Fruit fly (Drosophila melanogaster) whole organism: ENCODE results near the gene Idh3g.

ENCODE experiments used
- CG8478 ChIP-seq: fragments of >200 bp; optimal IDR thresholded peaks from 2 replicates; lab custom pipeline; 2018; ENCODE audit warnings: inconsistent platforms
- Dll ChIP-seq: fragments of >200 bp; optimal IDR thresholded peaks from 2 replicates; lab custom pipeline; 2017
- pan ChIP-seq: fragments of >200 bp; optimal IDR thresholded peaks from 2 replicates; lab custom pipeline; 2017
- psq ChIP-seq: fragments of >200 bp; optimal IDR thresholded peaks from 2 replicates; lab custom pipeline; 2017
- usp ChIP-seq: fragments of >200 bp; optimal IDR thresholded peaks from 2 replicates; lab custom pipeline; 2017; ENCODE audit warnings: missing biosample characterization, missing genetic modification characterization, mixed read lengths

DNA sequence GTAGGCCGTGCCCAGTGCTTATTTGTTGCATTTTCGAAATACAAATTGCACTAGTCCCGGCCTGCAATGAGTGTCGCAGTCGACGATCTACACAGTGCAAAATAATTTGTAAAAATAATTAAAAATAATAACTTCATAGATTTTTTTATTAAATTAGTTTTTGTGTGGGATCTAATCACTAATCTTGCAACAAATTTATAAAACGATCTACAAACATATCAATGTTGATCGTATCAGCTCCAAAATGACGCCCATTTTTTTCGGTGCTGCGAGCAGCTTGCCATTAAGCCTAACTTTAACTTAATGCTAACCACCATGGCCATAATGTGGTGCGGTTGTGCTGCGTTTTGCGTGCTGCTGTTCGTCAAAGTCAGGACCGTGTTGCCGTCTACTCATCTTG lies 29.2 kb upstream of the Idh3g start:
- TF ChIP-seq CG8478 (lab: Kevin White, UChicago) (no peak), pan (no peak), psq (lab: Kevin White, UChicago) (no peak), Dll (no peak), usp (GFP tag; lab: Kevin White, UChicago) (no peak)
